Worm (Caenorhabditis elegans) whole organism, late embryonic: ENCODE measurements around the gene hhat-2.

Experiments used
- Y22D7AL.16 ChIP-seq: sonication (generic microtip); optimal IDR thresholded peaks from 2 replicates; lab custom pipeline; 2016; ENCODE audit warnings: missing genetic modification characterization, missing compliant biosample characterization
- sdc-2 ChIP-seq: sonication (generic microtip); optimal IDR thresholded peaks from 2 replicates; lab custom pipeline; 2016; ENCODE audit warnings: missing genotype, missing genetic modification characterization, missing compliant biosample characterization

DNA sequence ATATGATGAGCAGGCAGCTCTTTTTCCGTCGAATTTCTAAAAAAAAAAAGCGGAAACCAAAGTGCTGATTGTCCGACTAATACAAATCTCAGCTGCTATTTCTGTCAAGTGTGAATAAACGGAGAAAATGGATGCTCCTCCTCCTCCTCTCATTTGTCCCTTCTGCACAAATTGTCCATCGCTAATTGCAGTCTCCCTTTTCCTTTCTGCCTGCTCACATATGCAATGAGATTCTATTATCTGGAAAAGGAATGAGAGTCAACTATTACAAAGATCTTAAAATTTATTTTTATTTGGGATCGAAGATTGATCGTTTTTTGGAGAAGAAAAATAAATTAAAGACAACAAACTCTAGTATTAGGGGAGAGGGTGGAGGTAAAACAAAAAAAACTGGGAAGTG is 6.7 kb downstream of the hhat-2 start:
- TF ChIP-seq Y22D7AL.16 (tag; lab: Kevin White, UChicago) (no peak), sdc-2 (tag; lab: Kevin White, UChicago) (no peak)
